Worm (Caenorhabditis elegans) whole organism, late embryonic: ENCODE data around the gene dnc-3.

Experiments
- lim-6 ChIP-seq: sonication (generic microtip); optimal IDR thresholded peaks from 2 replicates; lab custom pipeline; 2016; ENCODE audit warnings: missing genetic modification characterization, missing compliant biosample characterization
- pqm-1 ChIP-seq: sonication (generic microtip); optimal IDR thresholded peaks from 2 replicates; lab custom pipeline; 2016; ENCODE audit warnings: missing genetic modification characterization, missing compliant biosample characterization
- unc-3 ChIP-seq, 2 experiments: fragments of 200-800 bp in 1 of 2; sonication (Bioruptor generic) in 1 of 2; sonication (generic microtip) in 1 of 2; conservative IDR thresholded peaks in 1 of 2; optimal IDR thresholded peaks in 1 of 2; 2 replicates each; pipeline versions ENCODE4 v1.3.6 to Lab custom; 2016 to 2022; ENCODE audit warnings: missing compliant biosample characterization in 2 of 2, missing genetic modification characterization in 2 of 2, missing genetic modification reagents in 1 of 2
- zip-5 ChIP-seq: sonication (generic microtip); optimal IDR thresholded peaks from 2 replicates; lab custom pipeline; 2016; ENCODE audit warnings: missing genetic modification characterization, missing compliant biosample characterization

DNA sequence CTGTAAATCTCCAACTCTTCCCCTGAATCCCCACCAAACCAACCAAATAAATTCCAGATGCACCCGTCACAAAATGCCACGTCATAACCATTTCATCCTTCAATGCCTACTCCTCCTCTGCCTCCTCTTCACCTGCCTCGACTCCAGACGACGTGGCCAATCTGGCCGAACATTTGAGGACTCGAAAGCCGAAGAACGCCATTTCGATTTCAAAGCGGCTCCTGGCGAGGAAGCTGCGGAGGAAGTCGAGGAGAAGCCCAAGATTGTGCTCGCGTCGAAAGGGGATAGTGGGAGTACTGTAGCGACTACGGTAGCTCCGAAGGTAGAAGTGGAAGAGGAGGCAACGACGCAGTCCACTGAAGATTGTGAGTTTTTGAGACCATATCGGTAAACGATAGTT, 3.9 kb downstream of the dnc-3 start, which contains the start of gene lgc-45:
- TF ChIP-seq unc-3 (GFP tag; conservative IDR thresholded peaks at IDR 0.05; lab: Robert Waterston, UW) (no peak), unc-3 (tag; optimal IDR thresholded peaks at IDR 0.05; lab: Kevin White, UChicago) (no peak), lim-6 (tag; lab: Kevin White, UChicago) (no peak), zip-5 (tag; lab: Kevin White, UChicago) (no peak), pqm-1 (no peak)
